Fruit fly (Drosophila melanogaster): ENCODE data around the gene CG9674.

- no peak for TF ChIP-seq CG8478 (optimal IDR thresholded peaks at IDR 0.05)
- TF ChIP-seq CTCF (optimal IDR thresholded peaks at IDR 0.05): no peak
Observed at dm6 chr3L:16782789-16783188, 24.7 kb downstream of the CG9674 start, which contains the start of gene CG9706.
